Worm (Caenorhabditis elegans) whole organism, L3 larva: ENCODE measurements around the gene fbxc-58.
A peak's percentile ranks its signal among the peaks of the same experiment; 100 is the strongest.

Experiments
- R02D3.7 ChIP-seq: fragments of 150-350 bp; optimal IDR thresholded peaks from 2 replicates; lab custom pipeline; 2014; ENCODE audit warnings: missing biosample characterization, missing genetic modification characterization
- ZK546.5 ChIP-seq: sonication (generic microtip); optimal IDR thresholded peaks from 2 replicates; lab custom pipeline; 2017; ENCODE audit warnings: missing biosample characterization, missing genetic modification characterization
- ama-1 ChIP-seq: fragments of 150-350 bp; optimal IDR thresholded peaks from 2 replicates; lab custom pipeline; 2018
- ceh-28 ChIP-seq: fragments of 150-350 bp; optimal IDR thresholded peaks from 2 replicates; lab custom pipeline; 2014; ENCODE audit warnings: missing biosample characterization, missing genetic modification reagents, missing genetic modification characterization
- ceh-9 ChIP-seq: sonication (generic microtip); optimal IDR thresholded peaks from 2 replicates; lab custom pipeline; 2018; ENCODE audit warnings: missing biosample characterization, missing genetic modification characterization
- daf-12 ChIP-seq: fragments of 150-350 bp; optimal IDR thresholded peaks from 2 replicates; lab custom pipeline; 2014; ENCODE audit warnings: missing biosample characterization, missing genetic modification reagents, missing genetic modification characterization
- egl-27 ChIP-seq: sonication (generic microtip); optimal IDR thresholded peaks from 4 replicates; lab custom pipeline; 2017; ENCODE audit warnings: missing biosample characterization, missing genetic modification reagents, missing genetic modification characterization
- egl-5 ChIP-seq: fragments of 150-350 bp; optimal IDR thresholded peaks from 2 replicates; lab custom pipeline; 2017; ENCODE audit warnings: missing biosample characterization, missing genetic modification reagents, missing genetic modification characterization, inconsistent platforms
- elt-1 ChIP-seq: fragments of 150-350 bp; optimal IDR thresholded peaks from 2 replicates; lab custom pipeline; 2014; ENCODE audit warnings: missing biosample characterization, missing genetic modification characterization
- elt-2 ChIP-seq: sonication (generic microtip); optimal IDR thresholded peaks from 2 replicates; lab custom pipeline; 2016; ENCODE audit warnings: missing genetic modification reagents, mild to moderate bottlenecking, missing genetic modification characterization, missing compliant biosample characterization
- elt-3 ChIP-seq, 3 experiments: fragments of 150-350 bp in 1 of 3; sonication (generic microtip) in 2 of 3; optimal IDR thresholded peaks; 2 replicates in 2 of 3; 4 replicates in 1 of 3; lab custom pipeline; 2014 to 2017; ENCODE audit warnings: missing biosample characterization in 3 of 3, missing genetic modification characterization in 3 of 3
- fkh-10 ChIP-seq: sonication (generic microtip); optimal IDR thresholded peaks from 2 replicates; lab custom pipeline; 2017; ENCODE audit warnings: missing biosample characterization, missing genetic modification reagents, missing genetic modification characterization
- hmg-11 ChIP-seq: sonication (generic microtip); optimal IDR thresholded peaks from 2 replicates; lab custom pipeline; 2016; ENCODE audit warnings: missing genetic modification characterization, missing compliant biosample characterization
- lin-15B ChIP-seq: fragments of 150-350 bp; optimal IDR thresholded peaks from 2 replicates; lab custom pipeline; 2014; ENCODE audit warnings: missing biosample characterization, missing genetic modification characterization
- lin-39 ChIP-seq: fragments of 150-350 bp; optimal IDR thresholded peaks from 2 replicates; lab custom pipeline; 2018; ENCODE audit warnings: missing biosample characterization, missing genetic modification reagents, missing genetic modification characterization
- lsy-12 ChIP-seq: sonication (generic microtip); optimal IDR thresholded peaks from 2 replicates; lab custom pipeline; 2016; ENCODE audit warnings: mild to moderate bottlenecking, missing genetic modification characterization, missing compliant biosample characterization
- mdl-1 ChIP-seq: fragments of 150-350 bp; optimal IDR thresholded peaks from 2 replicates; lab custom pipeline; 2014; ENCODE audit warnings: missing biosample characterization, missing genetic modification characterization
- nfya-1 ChIP-seq: sonication (generic microtip); optimal IDR thresholded peaks from 2 replicates; lab custom pipeline; 2017; ENCODE audit warnings: missing genetic modification characterization, mild to moderate bottlenecking, missing compliant biosample characterization, antibody characterized with exemption, moderate library complexity; ENCODE audit not compliant: insufficient read depth
- nhr-11 ChIP-seq: fragments of 150-350 bp; optimal IDR thresholded peaks from 2 replicates; lab custom pipeline; 2014; ENCODE audit warnings: missing biosample characterization, missing genetic modification characterization
- nhr-12 ChIP-seq: fragments of 150-350 bp; optimal IDR thresholded peaks from 2 replicates; lab custom pipeline; 2014; ENCODE audit warnings: missing biosample characterization, missing genetic modification characterization
- nhr-28 ChIP-seq: fragments of 150-350 bp; optimal IDR thresholded peaks from 2 replicates; lab custom pipeline; 2014; ENCODE audit warnings: missing biosample characterization, missing genetic modification characterization
- nhr-43 ChIP-seq: sonication (generic microtip); optimal IDR thresholded peaks from 2 replicates; lab custom pipeline; 2016; ENCODE audit warnings: mild to moderate bottlenecking, missing genetic modification characterization, missing compliant biosample characterization; ENCODE audit not compliant: poor library complexity, severe bottlenecking
- nhr-67 ChIP-seq: fragments of 150-350 bp; optimal IDR thresholded peaks from 2 replicates; lab custom pipeline; 2014; ENCODE audit warnings: missing biosample characterization, missing genetic modification characterization
- nhr-77 ChIP-seq: fragments of 150-350 bp; optimal IDR thresholded peaks from 2 replicates; lab custom pipeline; 2014; ENCODE audit warnings: missing biosample characterization, missing genetic modification characterization
- pha-4 ChIP-seq: fragments of 150-350 bp; optimal IDR thresholded peaks from 2 replicates; lab custom pipeline; 2014; ENCODE audit warnings: missing biosample characterization, missing genetic modification reagents, missing genetic modification characterization
- skn-1 ChIP-seq: fragments of 150-350 bp; optimal IDR thresholded peaks from 2 replicates; lab custom pipeline; 2014; ENCODE audit warnings: missing biosample characterization, missing genetic modification characterization
- snpc-4 ChIP-seq: fragments of 150-350 bp; optimal IDR thresholded peaks from 2 replicates; lab custom pipeline; 2014; ENCODE audit warnings: missing biosample characterization, missing genetic modification characterization
- tbx-2 ChIP-seq: sonication (generic microtip); optimal IDR thresholded peaks from 2 replicates; lab custom pipeline; 2016; ENCODE audit warnings: mild to moderate bottlenecking, missing genetic modification characterization, missing compliant biosample characterization
- unc-62 ChIP-seq: fragments of 150-350 bp; sonication (generic microtip); optimal IDR thresholded peaks from 4 replicates; lab custom pipeline; 2014; ENCODE audit warnings: missing biosample characterization, missing genetic modification reagents, missing genetic modification characterization
- zag-1 ChIP-seq: fragments of 150-350 bp; optimal IDR thresholded peaks from 2 replicates; lab custom pipeline; 2014; ENCODE audit warnings: missing biosample characterization, missing genetic modification characterization
- ztf-4 ChIP-seq: fragments of 150-350 bp; optimal IDR thresholded peaks from 2 replicates; lab custom pipeline; 2014; ENCODE audit warnings: missing biosample characterization, missing genetic modification characterization

Gene fbxc-58

ce11 chrIV:9335552-9336251 is 35.6 kb upstream of the fbxc-58 start, which contains the start of the genes coa-4 and T20D3.14:
Gene coa-4 (minus strand): TSS chrIV:9335602.
Gene T20D3.14 (minus strand): TSS chrIV:9335909.
- TF ChIP-seq hmg-11 (tag; lab: Kevin White, UChicago) (peak; percentile 2), zag-1 (tag; lab: Kevin White, UChicago) (no peak), tbx-2 (tag; lab: Kevin White, UChicago) (no peak), elt-2 (peak; percentile 75), nfya-1 (peak; percentile 61), egl-27 (tag; lab: Kevin White, UChicago) (no peak), elt-3 (tag; optimal IDR thresholded peaks at IDR 0.05; lab: Kevin White, UChicago) (no peak), ztf-4 (tag; lab: Kevin White, UChicago) (no peak), lin-15B (peak; percentile 25), pha-4 (peak; percentile 80), R02D3.7 (tag; lab: Kevin White, UChicago) (no peak), snpc-4 (tag; lab: Kevin White, UChicago) (peak; percentile 27)

- TF ChIP-seq nhr-12 (tag; lab: Kevin White, UChicago) (no peak), unc-62 (no peak), lsy-12 (tag; lab: Kevin White, UChicago) (no peak), nfya-1 (no peak)
Observed at ce11 chrIV:9336538-9337090, 34.7 kb upstream of the fbxc-58 start, which contains the start of gene T20D3.5. Gene T20D3.5 (plus strand): TSS chrIV:9337040.

ce11 chrIV:9339205-9339604 is 32.1 kb upstream of the fbxc-58 start, which contains the start of gene T20D3.6:
Gene T20D3.6 (minus strand): TSS chrIV:9339305.
- no peak for TF ChIP-seq ZK546.5 (tag; lab: Kevin White, UChicago)
- TF ChIP-seq nhr-77 (tag; lab: Kevin White, UChicago): no peak
- no peak for TF ChIP-seq pha-4
- TF ChIP-seq nhr-67 (tag; lab: Kevin White, UChicago): no peak
- no peak for TF ChIP-seq ama-1 (lab: Kevin White, UChicago)
- no peak for TF ChIP-seq skn-1 (tag; lab: Kevin White, UChicago)
- TF ChIP-seq mdl-1 (tag; lab: Kevin White, UChicago): no peak
- no peak for TF ChIP-seq unc-62
- no peak for TF ChIP-seq R02D3.7 (tag; lab: Kevin White, UChicago)
- TF ChIP-seq ceh-9 (tag; lab: Kevin White, UChicago): no peak
- no peak for TF ChIP-seq egl-5 (tag; lab: Kevin White, UChicago)
- no peak for TF ChIP-seq lsy-12 (tag; lab: Kevin White, UChicago)
- no peak for TF ChIP-seq daf-12 (tag; lab: Kevin White, UChicago)
- TF ChIP-seq ztf-4 (tag; lab: Kevin White, UChicago): no peak
- TF ChIP-seq nhr-11 (tag; lab: Kevin White, UChicago): no peak

ce11 chrIV:9341591-9341990 is 29.7 kb upstream of the fbxc-58 start, which contains the start of gene vps-26:
Gene vps-26 (minus strand): TSS chrIV:9341790.
- TF ChIP-seq fkh-10 (GFP tag; lab: Kevin White, UChicago): no peak
- peak; percentile 35 for TF ChIP-seq hmg-11 (tag; lab: Kevin White, UChicago)
- TF ChIP-seq nhr-43 (tag; lab: Kevin White, UChicago): no peak
- no peak for TF ChIP-seq lin-39 (tag; lab: Kevin White, UChicago)
- TF ChIP-seq elt-1 (tag; lab: Kevin White, UChicago): no peak
- no peak for TF ChIP-seq ZK546.5 (tag; lab: Kevin White, UChicago)
- TF ChIP-seq skn-1 (tag; lab: Kevin White, UChicago): no peak
- no peak for TF ChIP-seq daf-12 (tag; lab: Kevin White, UChicago)
- TF ChIP-seq lsy-12 (tag; lab: Kevin White, UChicago): no peak
- TF ChIP-seq pha-4: peak; percentile 81
- no peak for TF ChIP-seq ama-1 (lab: Kevin White, UChicago)
- peak; percentile 10 for TF ChIP-seq elt-2
- no peak for TF ChIP-seq nhr-67 (tag; lab: Kevin White, UChicago)
- no peak for TF ChIP-seq ceh-28
- no peak for TF ChIP-seq ceh-9 (tag; lab: Kevin White, UChicago)
- TF ChIP-seq lin-15B: peak; percentile 36
- TF ChIP-seq nhr-28 (tag; lab: Kevin White, UChicago): no peak
- no peak for TF ChIP-seq egl-27 (tag; lab: Kevin White, UChicago)
